Fruit fly (Drosophila melanogaster) whole organism, wandering third instar larva: ENCODE data around the gene Ir94d.

Experiments
- CrebA ChIP-seq: fragments of 200-800 bp; sonication (Bioruptor generic); optimal IDR thresholded peaks from 2 replicates; lab custom pipeline; 2016; ENCODE audit warnings: missing biosample characterization, mild to moderate bottlenecking, missing genetic modification characterization, borderline replicate concordance
- Jra ChIP-seq: sonication (Bioruptor generic); optimal IDR thresholded peaks from 2 replicates; lab custom pipeline; 2016; ENCODE audit warnings: missing biosample characterization, missing genetic modification characterization
- h ChIP-seq: fragments of 200-800 bp; sonication (Bioruptor generic); optimal IDR thresholded peaks from 3 replicates; lab custom pipeline; 2016; ENCODE audit warnings: missing biosample characterization, mild to moderate bottlenecking, missing genetic modification characterization
- usp ChIP-seq: fragments of >200 bp; optimal IDR thresholded peaks from 2 replicates; lab custom pipeline; 2017; ENCODE audit warnings: missing biosample characterization, missing genetic modification characterization

dm6 chr3R:23431355-23431754 is 28.7 kb downstream of the Ir94d start:
- TF ChIP-seq CrebA (GFP tag; lab: Kevin White, UChicago), result no peak
- no peak for TF ChIP-seq Jra (GFP tag; lab: Kevin White, UChicago)
- no peak for TF ChIP-seq h (GFP tag; lab: Kevin White, UChicago)
- TF ChIP-seq usp (GFP tag; lab: Kevin White, UChicago), result no peak
